Fruit fly (Drosophila melanogaster) whole organism, embryonic: Measurements from ENCODE around the gene Rcd2.
A peak's percentile ranks its signal among the peaks of the same experiment; 100 is the strongest.

Experiments
- ATbp ChIP-seq: fragments of 200-800 bp; sonication (Bioruptor generic); optimal IDR thresholded peaks from 2 replicates; lab custom pipeline; 2017; ENCODE audit warnings: missing biosample characterization, mild to moderate bottlenecking, missing genetic modification characterization, missing genetic modification reagents
- CG10431 ChIP-seq: fragments of 200-800 bp; sonication (Bioruptor generic); optimal IDR thresholded peaks from 3 replicates; lab custom pipeline; 2018; ENCODE audit warnings: missing biosample characterization, mild to moderate bottlenecking, missing genetic modification characterization
- CG11696 ChIP-seq: fragments of 200-800 bp; sonication (Bioruptor generic); IDR thresholded peaks from 2 replicates; pipeline ENCODE4 v1.3.6; 2022; ENCODE audit warnings: missing biosample characterization, missing genetic modification characterization
- CG12155 ChIP-seq: fragments of 200-800 bp; sonication (Bioruptor generic); optimal IDR thresholded peaks from 3 replicates; lab custom pipeline; 2016; ENCODE audit warnings: missing biosample characterization, missing genetic modification characterization
- CG12391 ChIP-seq: fragments of 200-800 bp; sonication (Bioruptor generic); optimal IDR thresholded peaks from 3 replicates; lab custom pipeline; 2018; ENCODE audit warnings: missing biosample characterization, mild to moderate bottlenecking, missing genetic modification characterization, moderate library complexity
- CG13424 ChIP-seq: fragments of 200-800 bp; sonication (Bioruptor generic); optimal IDR thresholded peaks from 2 replicates; lab custom pipeline; 2019; ENCODE audit warnings: missing biosample characterization, mild to moderate bottlenecking, missing genetic modification characterization, moderate library complexity
- CG14667 ChIP-seq: fragments of 200-800 bp; sonication (Bioruptor generic); IDR thresholded peaks from 2 replicates; pipeline ENCODE4 v1.3.6; 2022; ENCODE audit warnings: missing biosample characterization, missing genetic modification characterization
- CG14710 ChIP-seq: fragments of 200-800 bp; sonication (Bioruptor generic); optimal IDR thresholded peaks from 3 replicates; lab custom pipeline; 2019; ENCODE audit warnings: missing biosample characterization, mild to moderate bottlenecking, missing genetic modification characterization, moderate library complexity
- CG18619 ChIP-seq: fragments of 200-800 bp; sonication (Bioruptor generic); optimal IDR thresholded peaks from 3 replicates; lab custom pipeline; 2017; ENCODE audit warnings: missing biosample characterization, mild to moderate bottlenecking, missing genetic modification characterization
- CG2712 ChIP-seq: fragments of 200-800 bp; optimal IDR thresholded peaks from 3 replicates; lab custom pipeline; 2019; ENCODE audit warnings: missing biosample characterization, mild to moderate bottlenecking, missing genetic modification characterization, moderate library complexity
- CG6272 ChIP-seq: fragments of 200-800 bp; sonication (Bioruptor generic); IDR thresholded peaks from 2 replicates; pipeline ENCODE4 v1.3.6; 2022; ENCODE audit warnings: missing biosample characterization, missing genetic modification characterization
- CG6689 ChIP-seq: fragments of 200-800 bp; sonication (Bioruptor generic); IDR thresholded peaks from 2 replicates; pipeline ENCODE4 v1.3.6; 2022; ENCODE audit warnings: missing biosample characterization, missing genetic modification characterization
- CG7786 ChIP-seq: fragments of 200-800 bp; sonication (Bioruptor generic); optimal IDR thresholded peaks from 2 replicates; lab custom pipeline; 2016; ENCODE audit warnings: missing biosample characterization, missing genetic modification characterization
- CG7928 ChIP-seq: fragments of 200-800 bp; sonication (Bioruptor generic); optimal IDR thresholded peaks from 2 replicates; lab custom pipeline; 2017; ENCODE audit warnings: missing biosample characterization, mild to moderate bottlenecking, missing genetic modification characterization
- CG9215 ChIP-seq: fragments of 200-800 bp; sonication (Bioruptor generic); IDR thresholded peaks from 2 replicates; pipeline ENCODE4 v1.3.6; 2022; ENCODE audit warnings: missing biosample characterization, missing genetic modification characterization
- CG9609 ChIP-seq: fragments of 200-800 bp; sonication (Bioruptor generic); optimal IDR thresholded peaks from 3 replicates; lab custom pipeline; 2016; ENCODE audit warnings: missing biosample characterization, missing genetic modification characterization
- E2f1 ChIP-seq: fragments of 200-800 bp; sonication (Bioruptor generic); IDR thresholded peaks from 2 replicates; pipeline ENCODE4 v1.3.6; 2022; ENCODE audit warnings: missing biosample characterization, missing genetic modification characterization
- Elba2 ChIP-seq: fragments of 200-800 bp; sonication (Bioruptor generic); optimal IDR thresholded peaks from 3 replicates; lab custom pipeline; 2016; ENCODE audit warnings: missing biosample characterization, missing genetic modification characterization
- Ets97D ChIP-seq: fragments of 200-800 bp; sonication (Bioruptor generic); optimal IDR thresholded peaks from 3 replicates; lab custom pipeline; 2016; ENCODE audit warnings: missing biosample characterization, missing genetic modification characterization
- Max ChIP-seq: fragments of 200-800 bp; sonication (Bioruptor generic); optimal IDR thresholded peaks from 2 replicates; lab custom pipeline; 2016; ENCODE audit warnings: missing biosample characterization, mild to moderate bottlenecking, missing genetic modification characterization
- Meics ChIP-seq: fragments of 200-800 bp; sonication (Bioruptor generic); optimal IDR thresholded peaks from 2 replicates; lab custom pipeline; 2017; ENCODE audit warnings: missing biosample characterization, mild to moderate bottlenecking, missing genetic modification characterization
- Myb ChIP-seq: fragments of 200-800 bp; sonication (Bioruptor generic); optimal IDR thresholded peaks from 2 replicates; lab custom pipeline; 2016; ENCODE audit warnings: missing biosample characterization, missing genetic modification characterization
- Ravus ChIP-seq: fragments of 200-800 bp; sonication (Bioruptor generic); IDR thresholded peaks from 2 replicates; pipeline ENCODE4 v1.3.6; 2022; ENCODE audit warnings: missing biosample characterization, missing genetic modification characterization
- Trl ChIP-seq, 3 experiments: fragments of >200 bp in 2 of 3; fragments of 200-800 bp in 1 of 3; sonication (Bioruptor generic) in 1 of 3; optimal IDR thresholded peaks; 2 replicates in 1 of 3; 3 replicates in 2 of 3; lab custom pipeline; 2016 to 2017; ENCODE audit warnings: missing biosample characterization in 1 of 3, missing genetic modification characterization in 1 of 3
- Vsx1 ChIP-seq: fragments of 200-800 bp; sonication (Bioruptor generic); optimal IDR thresholded peaks from 2 replicates; lab custom pipeline; 2017; ENCODE audit warnings: missing biosample characterization, mild to moderate bottlenecking, missing genetic modification characterization, missing genetic modification reagents
- Xbp1 ChIP-seq: fragments of 200-800 bp; sonication (Bioruptor generic); optimal IDR thresholded peaks from 3 replicates; lab custom pipeline; 2016; ENCODE audit warnings: missing biosample characterization, mild to moderate bottlenecking, missing genetic modification characterization
- bcd ChIP-seq: fragments of 200-800 bp; sonication (Bioruptor generic); optimal IDR thresholded peaks from 2 replicates; lab custom pipeline; 2017; ENCODE audit warnings: missing biosample characterization, mild to moderate bottlenecking, missing genetic modification characterization
- chinmo ChIP-seq: fragments of 200-800 bp; sonication (Bioruptor generic); IDR thresholded peaks from 4 replicates; pipeline ENCODE4 v1.3.6; 2022; ENCODE audit warnings: missing biosample characterization, missing genetic modification characterization; ENCODE audit not compliant: partially characterized antibody
- chm ChIP-seq: fragments of 200-800 bp; sonication (Bioruptor generic); IDR thresholded peaks from 2 replicates; pipeline ENCODE4 v1.3.6; 2022; ENCODE audit warnings: missing biosample characterization, missing genetic modification characterization
- croc ChIP-seq: fragments of 200-800 bp; sonication (Bioruptor generic); conservative IDR thresholded peaks from 3 replicates; pipeline ENCODE4 v1.3.6; 2022; ENCODE audit warnings: missing biosample characterization, missing genetic modification characterization
- crol ChIP-seq: fragments of 200-800 bp; sonication (Bioruptor generic); IDR thresholded peaks from 2 replicates; pipeline ENCODE4 v1.3.6; 2022; ENCODE audit warnings: missing biosample characterization, missing genetic modification characterization
- disco-r ChIP-seq: fragments of 200-800 bp; sonication (Bioruptor generic); optimal IDR thresholded peaks from 2 replicates; lab custom pipeline; 2016; ENCODE audit warnings: missing biosample characterization, missing genetic modification characterization
- dmrt99B ChIP-seq: fragments of 200-800 bp; sonication (Bioruptor generic); optimal IDR thresholded peaks from 2 replicates; lab custom pipeline; 2018; ENCODE audit warnings: missing biosample characterization, mild to moderate bottlenecking, missing genetic modification characterization, moderate library complexity
- exex ChIP-seq: fragments of 200-800 bp; sonication (Bioruptor generic); optimal IDR thresholded peaks from 4 replicates; lab custom pipeline; 2018; ENCODE audit warnings: missing biosample characterization, mild to moderate bottlenecking, missing genetic modification characterization, moderate library complexity
- fru ChIP-seq: fragments of >200 bp; optimal IDR thresholded peaks from 2 replicates; lab custom pipeline; 2017
- gce ChIP-seq: fragments of 200-800 bp; sonication (Bioruptor generic); IDR thresholded peaks from 3 replicates; pipeline ENCODE4 v1.3.6; 2022; ENCODE audit warnings: missing biosample characterization, missing genetic modification characterization
- gcm2 ChIP-seq: fragments of 200-800 bp; sonication (Bioruptor generic); optimal IDR thresholded peaks from 2 replicates; lab custom pipeline; 2016; ENCODE audit warnings: missing biosample characterization, missing genetic modification characterization
- gem ChIP-seq: fragments of 200-800 bp; sonication (Bioruptor generic); optimal IDR thresholded peaks from 2 replicates; lab custom pipeline; 2019; ENCODE audit warnings: missing biosample characterization, mild to moderate bottlenecking, missing genetic modification characterization, moderate library complexity
- hb ChIP-seq: fragments of 200-800 bp; sonication (Bioruptor generic); IDR thresholded peaks from 3 replicates; pipeline ENCODE4 v1.3.6; 2022; ENCODE audit warnings: missing biosample characterization, missing genetic modification characterization; ENCODE audit not compliant: partially characterized antibody
- ind ChIP-seq: fragments of 200-800 bp; sonication (Bioruptor generic); optimal IDR thresholded peaks from 3 replicates; lab custom pipeline; 2016; ENCODE audit warnings: missing biosample characterization, missing genetic modification characterization
- insv ChIP-seq, 2 experiments: fragments of 200-800 bp; sonication (Bioruptor generic); optimal IDR thresholded peaks; 3 replicates each; lab custom pipeline; 2016 to 2018; ENCODE audit warnings: missing biosample characterization in 2 of 2, missing genetic modification characterization in 2 of 2
- jing ChIP-seq: fragments of 200-800 bp; sonication (Bioruptor generic); optimal IDR thresholded peaks from 2 replicates; lab custom pipeline; 2018; ENCODE audit warnings: missing biosample characterization, mild to moderate bottlenecking, missing genetic modification characterization
- kah ChIP-seq: fragments of 200-800 bp; sonication (Bioruptor generic); optimal IDR thresholded peaks from 2 replicates; lab custom pipeline; 2018; ENCODE audit warnings: missing biosample characterization, mild to moderate bottlenecking, missing genetic modification characterization
- lmd ChIP-seq: fragments of 200-800 bp; sonication (Bioruptor generic); IDR thresholded peaks from 2 replicates; pipeline ENCODE4 v1.3.6; 2022; ENCODE audit warnings: missing biosample characterization, missing genetic modification characterization
- nerfin-2 ChIP-seq: fragments of 200-800 bp; sonication (Bioruptor generic); IDR thresholded peaks from 2 replicates; pipeline ENCODE4 v1.3.6; 2022; ENCODE audit warnings: missing biosample characterization, missing genetic modification characterization; ENCODE audit not compliant: partially characterized antibody
- pho ChIP-seq: fragments of 200-800 bp; sonication (Bioruptor generic); optimal IDR thresholded peaks from 2 replicates; lab custom pipeline; 2016; ENCODE audit warnings: missing biosample characterization, missing genetic modification characterization
- prd ChIP-seq, 3 experiments: fragments of >200 bp in 2 of 3; fragments of 200-800 bp in 1 of 3; sonication (Bioruptor generic) in 1 of 3; optimal IDR thresholded peaks in 2 of 3; IDR thresholded peaks in 1 of 3; 2 replicates in 2 of 3; 3 replicates in 1 of 3; pipeline versions ENCODE4 v1.3.6 to Lab custom; 2017 to 2022; ENCODE audit warnings: missing biosample characterization in 1 of 3, missing genetic modification characterization in 1 of 3
- shn ChIP-seq: fragments of 200-800 bp; sonication (Bioruptor generic); optimal IDR thresholded peaks from 3 replicates; lab custom pipeline; 2016; ENCODE audit warnings: missing biosample characterization, missing genetic modification characterization
- so ChIP-seq: fragments of 200-800 bp; sonication (Bioruptor generic); IDR thresholded peaks from 3 replicates; pipeline ENCODE4 v1.3.6; 2022; ENCODE audit warnings: missing biosample characterization, missing genetic modification characterization
- ttk ChIP-seq: fragments of 200-800 bp; sonication (Bioruptor generic); IDR thresholded peaks from 2 replicates; pipeline ENCODE4 v2.1.2; 2022; ENCODE audit warnings: missing biosample characterization, missing genetic modification characterization
- wek ChIP-seq: fragments of 200-800 bp; sonication (Bioruptor generic); optimal IDR thresholded peaks from 3 replicates; lab custom pipeline; 2018; ENCODE audit warnings: missing biosample characterization, mild to moderate bottlenecking, missing genetic modification characterization, moderate library complexity
- yki ChIP-seq: fragments of >200 bp; optimal IDR thresholded peaks from 3 replicates; lab custom pipeline; 2018

Rcd2 gene

dm6 chr3L:20494262-20494601 is 46.0 kb downstream of the Rcd2 start (continued):
- no peak for TF ChIP-seq ATbp (GFP tag; lab: Kevin White, UChicago)
- peak; percentile 3 for TF ChIP-seq CG13424 (tag; lab: Kevin White, UChicago)
- TF ChIP-seq CG7786 (GFP tag; lab: Kevin White, UChicago), result peak; percentile 3
- no peak; the same call in 2 of the 3 replicates for TF ChIP-seq so (GFP tag; lab: Robert Waterston, UW)
- peak; percentile 32 for TF ChIP-seq CG2712
- no peak for TF ChIP-seq Elba2 (GFP tag; lab: Kevin White, UChicago)
- TF ChIP-seq ttk (GFP tag; lab: Robert Waterston, UW), result no peak
- TF ChIP-seq CG9215 (GFP tag; lab: Robert Waterston, UW), result no peak
- peak; percentile 65 for TF ChIP-seq gem (tag; lab: Kevin White, UChicago)
- TF ChIP-seq chinmo (GFP tag; lab: Robert Waterston, UW), result no peak
- peak; percentile 54 for TF ChIP-seq dmrt99B (tag; lab: Kevin White, UChicago)
- no peak for TF ChIP-seq croc (GFP tag; lab: Robert Waterston, UW)
- TF ChIP-seq wek (GFP tag; lab: Kevin White, UChicago), result no peak
- no peak for TF ChIP-seq disco-r
- no peak for TF ChIP-seq gce
- TF ChIP-seq CG18619 (GFP tag; lab: Kevin White, UChicago), result peak; percentile 28
- TF ChIP-seq Max, result no peak
- no peak for TF ChIP-seq kah (GFP tag; lab: Kevin White, UChicago)
- no peak for TF ChIP-seq crol (GFP tag; lab: Robert Waterston, UW)
- no peak for TF ChIP-seq insv (GFP tag; optimal IDR thresholded peaks at IDR 0.05; lab: Kevin White, UChicago)
- TF ChIP-seq prd (optimal IDR thresholded peaks at IDR 0.05; lab: Kevin White, UChicago), result no peak
- no peak for TF ChIP-seq prd (GFP tag; IDR thresholded peaks at IDR 0.05; lab: Robert Waterston, UW)
- no peak for TF ChIP-seq Trl (optimal IDR thresholded peaks at IDR 0.05; lab: Kevin White, UChicago)
- no peak for TF ChIP-seq Trl (GFP tag; optimal IDR thresholded peaks at IDR 0.05; lab: Kevin White, UChicago)
- TF ChIP-seq lmd, result peak; percentile 14; the same call in 1 of the 2 replicates
- TF ChIP-seq Meics (GFP tag; lab: Kevin White, UChicago), result peak; percentile 48
- no peak for TF ChIP-seq hb (GFP tag; lab: Robert Waterston, UW)
- TF ChIP-seq chm (GFP tag; lab: Robert Waterston, UW), result no peak
- no peak for TF ChIP-seq CG10431 (GFP tag; lab: Kevin White, UChicago)
- TF ChIP-seq bcd (GFP tag; lab: Kevin White, UChicago), result peak; percentile 38
- no peak for TF ChIP-seq CG12155
- no peak for TF ChIP-seq Vsx1 (GFP tag; lab: Kevin White, UChicago)
- no peak for TF ChIP-seq jing (GFP tag; lab: Kevin White, UChicago)
- TF ChIP-seq nerfin-2 (GFP tag; lab: Robert Waterston, UW), result no peak
- no peak for TF ChIP-seq CG6272
- TF ChIP-seq fru (lab: Kevin White, UChicago), result no peak
- no peak for TF ChIP-seq exex (tag; lab: Kevin White, UChicago)
- TF ChIP-seq CG14667 (GFP tag; lab: Robert Waterston, UW), result no peak
- peak; percentile 29 for TF ChIP-seq CG12391 (tag; lab: Kevin White, UChicago)
- TF ChIP-seq CG7928 (GFP tag; lab: Kevin White, UChicago), result no peak
- peak; percentile 9 for TF ChIP-seq Xbp1 (GFP tag; lab: Kevin White, UChicago)
- TF ChIP-seq CG11696 (GFP tag; lab: Robert Waterston, UW), result peak; percentile 63; the same call in 1 of the 2 replicates
- no peak for TF ChIP-seq shn (GFP tag; lab: Kevin White, UChicago)
- TF ChIP-seq CG6689 (GFP tag; lab: Robert Waterston, UW), result 0 out of 2 replicates have a peak, but pooled peaks have one; percentile 24
- no peak for TF ChIP-seq pho (GFP tag; lab: Kevin White, UChicago)
- no peak for TF ChIP-seq CG9609 (GFP tag; lab: Kevin White, UChicago)
- no peak for TF ChIP-seq CG14710 (tag; lab: Kevin White, UChicago)
- TF ChIP-seq gcm2 (GFP tag; lab: Kevin White, UChicago), result no peak
- TF ChIP-seq yki (lab: Kevin White, UChicago), result no peak
- TF ChIP-seq Myb, result no peak
- TF ChIP-seq Ravus (GFP tag; lab: Robert Waterston, UW), result no peak
- no peak for TF ChIP-seq E2f1
- no peak for TF ChIP-seq ind (GFP tag; lab: Kevin White, UChicago)
- no peak for TF ChIP-seq Ets97D
